Fruit fly (Drosophila melanogaster) whole organism, embryonic: ENCODE data around the gene SPH93.

Experiments used
- Atf-2 ChIP-seq: fragments of 200-800 bp; sonication (Bioruptor generic); optimal IDR thresholded peaks from 2 replicates; lab custom pipeline; 2016; ENCODE audit warnings: missing biosample characterization, missing genetic modification characterization
- BEAF-32 ChIP-seq: fragments of 200-800 bp; sonication (Bioruptor generic); optimal IDR thresholded peaks from 3 replicates; lab custom pipeline; 2017; ENCODE audit warnings: missing biosample characterization, missing genetic modification characterization, mild to moderate bottlenecking, moderate library complexity, missing genetic modification reagents
- CG11085 ChIP-seq: fragments of 200-800 bp; sonication (Bioruptor generic); IDR thresholded peaks from 2 replicates; pipeline ENCODE4 v1.3.6; 2022; ENCODE audit warnings: missing biosample characterization, missing genetic modification characterization
- CG13894 ChIP-seq: fragments of 200-800 bp; sonication (Bioruptor generic); optimal IDR thresholded peaks from 3 replicates; lab custom pipeline; 2018; ENCODE audit warnings: missing biosample characterization, mild to moderate bottlenecking, missing genetic modification characterization, moderate library complexity
- CG14050 ChIP-seq: fragments of 200-800 bp; sonication (Bioruptor generic); IDR thresholded peaks from 3 replicates; pipeline ENCODE4 v1.3.6; 2022; ENCODE audit warnings: missing biosample characterization, missing genetic modification characterization
- CG17612 ChIP-seq: fragments of 200-800 bp; sonication (Bioruptor generic); IDR thresholded peaks from 2 replicates; pipeline ENCODE4 v1.3.6; 2022; ENCODE audit warnings: missing biosample characterization, missing genetic modification characterization
- CG18764 ChIP-seq: fragments of 200-800 bp; sonication (Bioruptor generic); optimal IDR thresholded peaks from 3 replicates; lab custom pipeline; 2016; ENCODE audit warnings: missing biosample characterization, missing genetic modification characterization
- CG34422 ChIP-seq: fragments of 200-800 bp; sonication (Bioruptor generic); IDR thresholded peaks from 3 replicates; pipeline ENCODE4 v1.3.6; 2022; ENCODE audit warnings: missing biosample characterization, missing genetic modification characterization
- CG3995 ChIP-seq: fragments of 200-800 bp; sonication (Bioruptor generic); optimal IDR thresholded peaks from 3 replicates; lab custom pipeline; 2016; ENCODE audit warnings: missing biosample characterization, missing genetic modification characterization
- CG42726 ChIP-seq: fragments of 200-800 bp; sonication (Bioruptor generic); IDR thresholded peaks from 2 replicates; pipeline ENCODE4 v1.3.6; 2022; ENCODE audit warnings: missing biosample characterization, missing genetic modification characterization; ENCODE audit not compliant: partially characterized antibody
- CG6272 ChIP-seq: fragments of 200-800 bp; sonication (Bioruptor generic); IDR thresholded peaks from 2 replicates; pipeline ENCODE4 v1.3.6; 2022; ENCODE audit warnings: missing biosample characterization, missing genetic modification characterization
- CG6654 ChIP-seq: fragments of 200-800 bp; sonication (Bioruptor generic); optimal IDR thresholded peaks from 2 replicates; lab custom pipeline; 2017; ENCODE audit warnings: missing biosample characterization, mild to moderate bottlenecking, missing genetic modification characterization
- CG7745 ChIP-seq: fragments of 200-800 bp; sonication (Bioruptor generic); optimal IDR thresholded peaks from 2 replicates; lab custom pipeline; 2018; ENCODE audit warnings: missing biosample characterization, mild to moderate bottlenecking, missing genetic modification characterization, moderate library complexity
- Dek ChIP-seq: fragments of 200-800 bp; sonication (Bioruptor generic); optimal IDR thresholded peaks from 3 replicates; lab custom pipeline; 2019; ENCODE audit warnings: missing biosample characterization, mild to moderate bottlenecking, missing genetic modification characterization, moderate library complexity
- Dip3 ChIP-seq: fragments of 200-800 bp; sonication (Bioruptor generic); optimal IDR thresholded peaks from 3 replicates; lab custom pipeline; 2016; ENCODE audit warnings: missing biosample characterization, missing genetic modification characterization
- Doc3 ChIP-seq: fragments of 200-800 bp; sonication (Bioruptor generic); IDR thresholded peaks from 3 replicates; pipeline ENCODE4 v1.3.6; 2022; ENCODE audit warnings: missing biosample characterization, missing genetic modification characterization; ENCODE audit not compliant: partially characterized antibody
- Ets65A ChIP-seq: fragments of 200-800 bp; sonication (Bioruptor generic); peaks from one replicate; lab custom pipeline; 2016; ENCODE audit warnings: missing biosample characterization, missing genetic modification characterization
- Fer1 ChIP-seq: fragments of 200-800 bp; sonication (Bioruptor generic); optimal IDR thresholded peaks from 2 replicates; lab custom pipeline; 2017; ENCODE audit warnings: missing biosample characterization, mild to moderate bottlenecking, missing genetic modification characterization
- Gsc ChIP-seq: fragments of 200-800 bp; sonication (Bioruptor generic); IDR thresholded peaks from 2 replicates; pipeline ENCODE4 v1.3.6; 2022; ENCODE audit warnings: missing biosample characterization, missing genetic modification characterization
- HLHmδ ChIP-seq: fragments of 200-800 bp; sonication (Bioruptor generic); optimal IDR thresholded peaks from 2 replicates; lab custom pipeline; 2018; ENCODE audit warnings: missing biosample characterization, mild to moderate bottlenecking, missing genetic modification characterization, moderate library complexity
- Hmx ChIP-seq: fragments of 200-800 bp; sonication (Bioruptor generic); optimal IDR thresholded peaks from 2 replicates; lab custom pipeline; 2016; ENCODE audit warnings: missing biosample characterization, missing genetic modification characterization
- Lhr ChIP-seq: fragments of 200-800 bp; sonication (Bioruptor generic); optimal IDR thresholded peaks from 3 replicates; lab custom pipeline; 2017; ENCODE audit warnings: mild to moderate bottlenecking, missing biosample characterization, missing genetic modification reagents, missing genetic modification characterization
- Med ChIP-seq: fragments of 200-800 bp; sonication (Bioruptor generic); peaks from one replicate; lab custom pipeline; 2016; ENCODE audit warnings: missing biosample characterization, missing genetic modification characterization, mild to moderate bottlenecking, inconsistent platforms, moderate library complexity
- NC2β ChIP-seq: fragments of 200-800 bp; sonication (Bioruptor generic); optimal IDR thresholded peaks from 2 replicates; lab custom pipeline; 2016; ENCODE audit warnings: missing biosample characterization, missing genetic modification characterization
- Oaz ChIP-seq: fragments of 200-800 bp; sonication (Bioruptor generic); IDR thresholded peaks from 2 replicates; pipeline ENCODE4 v1.3.6; 2022; ENCODE audit warnings: missing biosample characterization, missing genetic modification characterization
- Oli ChIP-seq: fragments of 200-800 bp; sonication (Bioruptor generic); optimal IDR thresholded peaks from 2 replicates; lab custom pipeline; 2018; ENCODE audit warnings: missing biosample characterization, mild to moderate bottlenecking, missing genetic modification characterization, moderate library complexity
- Ptx1 ChIP-seq: fragments of 200-800 bp; sonication (Bioruptor generic); IDR thresholded peaks from 2 replicates; pipeline ENCODE4 v1.3.6; 2022; ENCODE audit warnings: missing biosample characterization, missing genetic modification characterization
- Trl ChIP-seq, 3 experiments: fragments of >200 bp in 2 of 3; fragments of 200-800 bp in 1 of 3; sonication (Bioruptor generic) in 1 of 3; optimal IDR thresholded peaks; 2 replicates in 1 of 3; 3 replicates in 2 of 3; lab custom pipeline; 2016 to 2017; ENCODE audit warnings: missing biosample characterization in 1 of 3, missing genetic modification characterization in 1 of 3
- YL-1 ChIP-seq: fragments of 200-800 bp; sonication (Bioruptor generic); optimal IDR thresholded peaks from 3 replicates; lab custom pipeline; 2017; ENCODE audit warnings: missing biosample characterization, mild to moderate bottlenecking, missing genetic modification characterization
- bigmax ChIP-seq: fragments of 200-800 bp; sonication (Bioruptor generic); optimal IDR thresholded peaks from 2 replicates; lab custom pipeline; 2018; ENCODE audit warnings: missing biosample characterization, mild to moderate bottlenecking, missing genetic modification characterization
- br ChIP-seq: fragments of >200 bp; optimal IDR thresholded peaks from 2 replicates; lab custom pipeline; 2017
- caup ChIP-seq: fragments of 200-800 bp; sonication (Bioruptor generic); optimal IDR thresholded peaks from 3 replicates; lab custom pipeline; 2017; ENCODE audit warnings: missing biosample characterization, mild to moderate bottlenecking, missing genetic modification characterization, moderate library complexity; ENCODE audit not compliant: severe bottlenecking
- chm ChIP-seq: fragments of 200-800 bp; sonication (Bioruptor generic); IDR thresholded peaks from 2 replicates; pipeline ENCODE4 v1.3.6; 2022; ENCODE audit warnings: missing biosample characterization, missing genetic modification characterization
- da ChIP-seq: fragments of 200-800 bp; sonication (Bioruptor generic); optimal IDR thresholded peaks from 2 replicates; lab custom pipeline; 2016; ENCODE audit warnings: missing biosample characterization, missing genetic modification characterization
- en ChIP-seq: fragments of 200-800 bp; sonication (Bioruptor generic); optimal IDR thresholded peaks from 2 replicates; lab custom pipeline; 2016; ENCODE audit warnings: missing biosample characterization, missing genetic modification characterization
- gcm ChIP-seq: fragments of 200-800 bp; sonication (Bioruptor generic); optimal IDR thresholded peaks from 2 replicates; lab custom pipeline; 2019; ENCODE audit warnings: missing biosample characterization, mild to moderate bottlenecking, missing genetic modification characterization, moderate library complexity
- gfzf ChIP-seq: fragments of 200-800 bp; sonication (Bioruptor generic); optimal IDR thresholded peaks from 2 replicates; lab custom pipeline; 2016; ENCODE audit warnings: missing biosample characterization, mild to moderate bottlenecking, missing genetic modification characterization, moderate library complexity
- gsb-n ChIP-seq: fragments of 200-800 bp; sonication (Bioruptor generic); optimal IDR thresholded peaks from 3 replicates; lab custom pipeline; 2018; ENCODE audit warnings: missing biosample characterization, mild to moderate bottlenecking, missing genetic modification characterization
- hbn ChIP-seq: fragments of 200-800 bp; sonication (Bioruptor generic); IDR thresholded peaks from 2 replicates; pipeline ENCODE4 v1.3.6; 2022; ENCODE audit warnings: missing biosample characterization, missing genetic modification characterization; ENCODE audit not compliant: partially characterized antibody
- inv ChIP-seq: fragments of 200-800 bp; sonication (Bioruptor generic); IDR thresholded peaks from 2 replicates; pipeline ENCODE4 v1.3.6; 2022; ENCODE audit warnings: missing biosample characterization, missing genetic modification characterization; ENCODE audit not compliant: partially characterized antibody
- lov ChIP-seq, 2 experiments: fragments of 200-800 bp in 1 of 2; fragments of >200 bp in 1 of 2; sonication (Bioruptor generic) in 1 of 2; IDR thresholded peaks in 1 of 2; optimal IDR thresholded peaks in 1 of 2; 2 replicates in 1 of 2; 3 replicates in 1 of 2; pipeline versions ENCODE4 v1.3.6 to Lab custom; 2017 to 2022; ENCODE audit warnings: missing biosample characterization in 1 of 2, missing genetic modification characterization in 1 of 2
- nom ChIP-seq: fragments of 200-800 bp; sonication (Bioruptor generic); optimal IDR thresholded peaks from 2 replicates; lab custom pipeline; 2017; ENCODE audit warnings: missing biosample characterization, missing genetic modification characterization, mild to moderate bottlenecking, moderate library complexity, missing genetic modification reagents
- pb ChIP-seq: fragments of 200-800 bp; sonication (Bioruptor generic); optimal IDR thresholded peaks from 3 replicates; lab custom pipeline; 2016; ENCODE audit warnings: missing biosample characterization, missing genetic modification characterization
- pzg ChIP-seq: fragments of 200-800 bp; sonication (Bioruptor generic); optimal IDR thresholded peaks from 3 replicates; lab custom pipeline; 2018; ENCODE audit warnings: missing biosample characterization, mild to moderate bottlenecking, missing genetic modification characterization, moderate library complexity
- repo ChIP-seq: fragments of 200-800 bp; sonication (Bioruptor generic); optimal IDR thresholded peaks from 2 replicates; lab custom pipeline; 2016; ENCODE audit warnings: missing biosample characterization, missing genetic modification characterization
- sna ChIP-seq: fragments of 200-800 bp; sonication (Bioruptor generic); IDR thresholded peaks from 2 replicates; pipeline ENCODE4 v1.3.6; 2022; ENCODE audit warnings: missing biosample characterization, missing genetic modification characterization; ENCODE audit not compliant: partially characterized antibody
- usp ChIP-seq: fragments of >200 bp; optimal IDR thresholded peaks from 2 replicates; lab custom pipeline; 2017; ENCODE audit warnings: missing biosample characterization, missing genetic modification characterization
- vvl ChIP-seq: fragments of 200-800 bp; sonication (Bioruptor generic); IDR thresholded peaks from 2 replicates; pipeline ENCODE4 v1.3.6; 2022; ENCODE audit warnings: missing biosample characterization, missing genetic modification characterization

SPH93 gene

dm6 chr2L:17465915-17466677 is 10.4 kb upstream of the SPH93 start (continued):
- no peak for TF ChIP-seq gcm
- TF ChIP-seq en: peak; percentile 69
- TF ChIP-seq Med (GFP tag; lab: Kevin White, UChicago): peak; percentile 93
- no peak for TF ChIP-seq sna (GFP tag; lab: Robert Waterston, UW)
- TF ChIP-seq Lhr (GFP tag; lab: Kevin White, UChicago): peak; percentile 41
- peak; percentile 51; the same call in 1 of the 2 replicates for TF ChIP-seq Oaz (GFP tag; lab: Robert Waterston, UW)
- TF ChIP-seq CG3995 (GFP tag; lab: Kevin White, UChicago): no peak
- TF ChIP-seq YL-1: no peak
- peak; percentile 80 for TF ChIP-seq Atf-2
- peak; percentile 76 for TF ChIP-seq Dek (tag; lab: Kevin White, UChicago)
- TF ChIP-seq HLHmδ: no peak
- TF ChIP-seq NC2β (GFP tag; lab: Kevin White, UChicago): peak; percentile 72
- peak; percentile 70 for TF ChIP-seq repo (GFP tag; lab: Kevin White, UChicago)
- no peak for TF ChIP-seq Gsc
- TF ChIP-seq CG14050 (GFP tag; lab: Robert Waterston, UW): peak; percentile 73
- TF ChIP-seq hbn: no peak
- TF ChIP-seq CG18764 (GFP tag; lab: Kevin White, UChicago): peak; percentile 68
- TF ChIP-seq usp (GFP tag; lab: Kevin White, UChicago): no peak
- TF ChIP-seq gfzf (GFP tag; lab: Kevin White, UChicago): no peak
- peak; percentile 82 for TF ChIP-seq Oli (tag; lab: Kevin White, UChicago)
- TF ChIP-seq chm (GFP tag; lab: Robert Waterston, UW): no peak
- TF ChIP-seq inv (GFP tag; lab: Robert Waterston, UW): no peak
- TF ChIP-seq Ets65A (GFP tag; lab: Kevin White, UChicago): peak; percentile 94
- TF ChIP-seq CG6272: peak; percentile 30; the same call in 1 of the 2 replicates
- TF ChIP-seq pzg (GFP tag; lab: Kevin White, UChicago): no peak
- TF ChIP-seq gsb-n: peak; percentile 86
- no peak for TF ChIP-seq BEAF-32 (GFP tag; lab: Kevin White, UChicago)
- peak; percentile 94 for TF ChIP-seq da (GFP tag; lab: Kevin White, UChicago)
- TF ChIP-seq CG42726 (GFP tag; lab: Robert Waterston, UW): no peak
- peak; percentile 90 for TF ChIP-seq vvl (GFP tag; lab: Robert Waterston, UW)
- no peak for TF ChIP-seq CG13894 (tag; lab: Kevin White, UChicago)
- peak; percentile 85 for TF ChIP-seq Fer1 (GFP tag; lab: Kevin White, UChicago)
- peak; percentile 85 for TF ChIP-seq caup (GFP tag; lab: Kevin White, UChicago)
- TF ChIP-seq pb (GFP tag; lab: Kevin White, UChicago): peak; percentile 75
- peak; percentile 51; the same call in 1 of the 2 replicates for TF ChIP-seq CG11085 (GFP tag; lab: Robert Waterston, UW)
- TF ChIP-seq nom (GFP tag; lab: Kevin White, UChicago): no peak
- TF ChIP-seq br (lab: Kevin White, UChicago): no peak
- TF ChIP-seq Ptx1 (GFP tag; lab: Robert Waterston, UW): peak; percentile 85
- no peak for TF ChIP-seq CG7745 (tag; lab: Kevin White, UChicago)
- no peak for TF ChIP-seq lov (optimal IDR thresholded peaks at IDR 0.05; lab: Kevin White, UChicago)
- TF ChIP-seq lov (GFP tag; IDR thresholded peaks at IDR 0.05; lab: Robert Waterston, UW): peak; percentile 71; the same call in 2 of the 3 replicates
- peak; percentile 75 for TF ChIP-seq CG34422 (GFP tag; lab: Robert Waterston, UW)
- no peak for TF ChIP-seq Trl (optimal IDR thresholded peaks at IDR 0.05; lab: Kevin White, UChicago)
- peak; percentile 66 for TF ChIP-seq Trl (GFP tag; optimal IDR thresholded peaks at IDR 0.05; lab: Kevin White, UChicago)
- TF ChIP-seq CG17612: no peak
- peak; percentile 61 for TF ChIP-seq CG6654
- TF ChIP-seq Dip3 (GFP tag; lab: Kevin White, UChicago): peak; percentile 43
- TF ChIP-seq Doc3 (GFP tag; lab: Robert Waterston, UW): no peak
- TF ChIP-seq Hmx (GFP tag; lab: Kevin White, UChicago): no peak
- no peak for TF ChIP-seq bigmax (GFP tag; lab: Kevin White, UChicago)
